Worm (Caenorhabditis elegans) whole organism, late embryonic: ENCODE data around the gene rad-50.
A peak's percentile ranks its signal among the peaks of the same experiment; 100 is the strongest.

Experiments used
- C08G9.2 ChIP-seq: sonication (generic microtip); optimal IDR thresholded peaks from 2 replicates; lab custom pipeline; 2016; ENCODE audit warnings: mild to moderate bottlenecking, missing genetic modification characterization, moderate library complexity, missing compliant biosample characterization
- F13H6.1 ChIP-seq: sonication (generic microtip); optimal IDR thresholded peaks from 2 replicates; lab custom pipeline; 2016; ENCODE audit warnings: missing genetic modification characterization, missing compliant biosample characterization
- ceh-18 ChIP-seq: sonication (generic microtip); optimal IDR thresholded peaks from 2 replicates; lab custom pipeline; 2016; ENCODE audit warnings: missing genetic modification characterization, missing compliant biosample characterization
- ceh-19 ChIP-seq: fragments of 200-800 bp; sonication (Bioruptor generic); optimal IDR thresholded peaks from 2 replicates; lab custom pipeline; 2018; ENCODE audit warnings: mild to moderate bottlenecking, missing genetic modification characterization, missing compliant biosample characterization
- ceh-2 ChIP-seq: sonication (generic microtip); optimal IDR thresholded peaks from 2 replicates; lab custom pipeline; 2016; ENCODE audit warnings: missing genotype, missing genetic modification characterization, missing compliant biosample characterization
- ceh-24 ChIP-seq: sonication (generic microtip); optimal IDR thresholded peaks from 2 replicates; lab custom pipeline; 2016; ENCODE audit warnings: mild to moderate bottlenecking, missing genetic modification characterization, missing compliant biosample characterization
- ceh-30 ChIP-seq: fragments of 150-350 bp; optimal IDR thresholded peaks from 2 replicates; lab custom pipeline; 2014; ENCODE audit warnings: missing biosample characterization, missing genetic modification characterization
- ceh-48 ChIP-seq: sonication (generic microtip); optimal IDR thresholded peaks from 2 replicates; lab custom pipeline; 2016; ENCODE audit warnings: missing genetic modification characterization, inconsistent platforms, missing compliant biosample characterization
- ceh-6 ChIP-seq: fragments of 200-800 bp; sonication (Bioruptor generic); optimal IDR thresholded peaks from 2 replicates; lab custom pipeline; 2018; ENCODE audit warnings: mild to moderate bottlenecking, missing genetic modification characterization, missing compliant biosample characterization
- che-1 ChIP-seq: sonication (generic microtip); optimal IDR thresholded peaks from 2 replicates; lab custom pipeline; 2016; ENCODE audit warnings: mild to moderate bottlenecking, missing genetic modification characterization, missing compliant biosample characterization
- elt-2 ChIP-seq: sonication (generic microtip); optimal IDR thresholded peaks from 2 replicates; lab custom pipeline; 2016; ENCODE audit warnings: missing genetic modification reagents, missing genetic modification characterization, missing compliant biosample characterization
- elt-4 ChIP-seq: sonication (generic microtip); optimal IDR thresholded peaks from 2 replicates; lab custom pipeline; 2016; ENCODE audit warnings: missing genetic modification characterization, missing compliant biosample characterization
- ets-4 ChIP-seq: sonication (generic microtip); optimal IDR thresholded peaks from 2 replicates; lab custom pipeline; 2016; ENCODE audit warnings: missing genetic modification characterization, missing compliant biosample characterization
- hlh-13 ChIP-seq: fragments of 200-800 bp; sonication (Bioruptor generic); optimal IDR thresholded peaks from 2 replicates; lab custom pipeline; 2018; ENCODE audit warnings: mild to moderate bottlenecking, missing genetic modification characterization, missing compliant biosample characterization
- hlh-15 ChIP-seq: sonication (generic microtip); optimal IDR thresholded peaks from 2 replicates; lab custom pipeline; 2016; ENCODE audit warnings: missing genetic modification characterization, missing compliant biosample characterization
- hlh-30 ChIP-seq: sonication (generic microtip); optimal IDR thresholded peaks from 2 replicates; lab custom pipeline; 2017; ENCODE audit warnings: antibody characterized with exemption, missing genetic modification characterization, missing compliant biosample characterization; ENCODE audit not compliant: insufficient read depth
- lin-11 ChIP-seq: fragments of 200-800 bp; sonication (Bioruptor generic); optimal IDR thresholded peaks from 2 replicates; lab custom pipeline; 2018; ENCODE audit warnings: mild to moderate bottlenecking, missing genetic modification characterization, missing compliant biosample characterization
- madf-2 ChIP-seq: sonication (generic microtip); optimal IDR thresholded peaks from 2 replicates; lab custom pipeline; 2017; ENCODE audit warnings: missing genetic modification characterization, missing compliant biosample characterization
- nfya-1 ChIP-seq: sonication (generic microtip); optimal IDR thresholded peaks from 2 replicates; lab custom pipeline; 2017; ENCODE audit warnings: missing genetic modification characterization, mild to moderate bottlenecking, missing compliant biosample characterization, antibody characterized with exemption, moderate library complexity
- pat-9 ChIP-seq: fragments of 200-800 bp; sonication (Bioruptor generic); optimal IDR thresholded peaks from 2 replicates; lab custom pipeline; 2018; ENCODE audit warnings: mild to moderate bottlenecking, missing genetic modification characterization, moderate library complexity, missing compliant biosample characterization
- pax-1 ChIP-seq: fragments of 150-350 bp; optimal IDR thresholded peaks from 2 replicates; lab custom pipeline; 2014; ENCODE audit warnings: missing biosample characterization, missing genetic modification characterization
- pha-2 ChIP-seq: sonication (generic microtip); optimal IDR thresholded peaks from 2 replicates; lab custom pipeline; 2017; ENCODE audit warnings: mild to moderate bottlenecking, missing genetic modification characterization, missing compliant biosample characterization
- pha-4 ChIP-seq: fragments of 150-350 bp; optimal IDR thresholded peaks from 2 replicates; lab custom pipeline; 2018; ENCODE audit warnings: missing biosample characterization, missing genetic modification reagents, missing genetic modification characterization
- sox-4 ChIP-seq: sonication (generic microtip); optimal IDR thresholded peaks from 2 replicates; lab custom pipeline; 2017; ENCODE audit warnings: mild to moderate bottlenecking, missing genetic modification characterization, inconsistent platforms, missing compliant biosample characterization
- ttx-3 ChIP-seq: sonication (generic microtip); optimal IDR thresholded peaks from 2 replicates; lab custom pipeline; 2016; ENCODE audit warnings: missing genetic modification reagents, missing genetic modification characterization, missing compliant biosample characterization

The rad-50 gene

DNA sequence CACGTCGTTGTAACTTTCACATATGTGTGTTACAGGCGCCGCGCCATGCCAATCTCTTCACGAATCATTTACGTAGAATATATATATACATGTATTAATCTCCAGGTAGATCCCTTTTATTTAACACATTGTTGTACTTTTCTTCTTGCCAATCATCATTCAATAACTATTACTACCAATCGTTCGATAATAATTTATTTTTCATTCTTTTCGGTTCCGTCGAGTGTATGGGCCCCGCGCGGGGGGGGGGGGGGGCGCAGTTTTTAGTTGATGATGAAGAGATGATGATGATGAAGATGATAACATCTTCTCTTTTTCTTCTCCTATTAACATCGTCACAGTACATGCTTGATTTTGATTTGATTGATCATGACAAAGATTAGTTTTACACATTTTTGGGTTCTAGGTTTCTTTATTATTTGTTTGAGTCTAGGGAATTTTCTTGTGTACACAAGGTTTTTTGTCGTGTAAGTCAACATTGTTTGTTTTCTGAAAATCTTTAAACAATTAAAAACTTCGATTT, 53.9 kb downstream of the rad-50 start:
- TF ChIP-seq ceh-6 (GFP tag; lab: Kevin White, UChicago), result no peak
- TF ChIP-seq hlh-15 (tag; lab: Kevin White, UChicago), result no peak
- TF ChIP-seq che-1 (tag; lab: Kevin White, UChicago), result no peak
- no peak for TF ChIP-seq ceh-48
- TF ChIP-seq ttx-3 (tag; lab: Kevin White, UChicago), result no peak
- TF ChIP-seq pha-4 (tag; lab: Kevin White, UChicago), result no peak
- no peak for TF ChIP-seq C08G9.2
- TF ChIP-seq elt-4, result no peak
- no peak for TF ChIP-seq pax-1 (tag; lab: Kevin White, UChicago)
- no peak for TF ChIP-seq hlh-13 (GFP tag; lab: Kevin White, UChicago)
- no peak for TF ChIP-seq ceh-19 (GFP tag; lab: Kevin White, UChicago)
- no peak for TF ChIP-seq ceh-2 (tag; lab: Kevin White, UChicago)
- TF ChIP-seq madf-2 (tag; lab: Kevin White, UChicago), result no peak
- TF ChIP-seq ceh-18, result no peak
- no peak for TF ChIP-seq pha-2 (tag; lab: Kevin White, UChicago)
- TF ChIP-seq lin-11 (tag; lab: Kevin White, UChicago), result no peak
- no peak for TF ChIP-seq sox-4
- TF ChIP-seq F13H6.1 (tag; lab: Kevin White, UChicago), result no peak
- TF ChIP-seq ceh-24 (tag; lab: Kevin White, UChicago), result no peak

DNA sequence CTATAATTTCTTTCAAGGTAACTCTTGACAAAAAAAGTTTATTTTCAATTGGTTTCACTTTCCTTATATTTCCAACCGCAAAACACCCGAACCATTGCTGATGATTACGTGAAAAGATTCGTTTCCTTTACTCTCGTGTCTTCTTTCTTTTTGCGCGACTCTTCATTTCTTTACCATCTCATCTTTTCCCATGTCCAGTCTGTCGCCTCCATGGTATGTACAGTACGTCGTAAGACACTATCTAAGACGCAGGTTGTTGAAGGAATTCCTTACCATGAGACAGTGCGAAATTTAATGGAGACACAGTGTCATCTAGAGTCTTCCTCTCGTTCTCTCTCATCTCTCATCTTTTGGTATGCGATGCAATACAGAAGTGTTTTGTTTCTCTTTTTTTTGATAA, 54.7 kb downstream of the rad-50 start:
- TF ChIP-seq ceh-30 (tag; lab: Kevin White, UChicago) (peak; percentile 19), nfya-1 (tag; lab: Kevin White, UChicago) (peak; percentile 55), che-1 (tag; lab: Kevin White, UChicago) (no peak), ets-4 (no peak), pat-9 (tag; lab: Kevin White, UChicago) (no peak), hlh-30 (tag; lab: Kevin White, UChicago) (peak; percentile 68), elt-2 (tag; lab: Kevin White, UChicago) (peak; percentile 23)
